Worm (Caenorhabditis elegans) whole organism, mixed stage, embryonic: ENCODE data around the gene R03H10.5.
A peak's percentile ranks its signal among the peaks of the same experiment; 100 is the strongest.

ENCODE experiments used
- blmp-1 ChIP-seq: fragments of 150-350 bp; optimal IDR thresholded peaks from 2 replicates; lab custom pipeline; 2014; ENCODE audit warnings: missing biosample characterization, missing genetic modification characterization
- ces-1 ChIP-seq: fragments of 150-350 bp; optimal IDR thresholded peaks from 2 replicates; lab custom pipeline; 2014; ENCODE audit warnings: missing biosample characterization, missing genetic modification reagents, missing genetic modification characterization
- elt-1 ChIP-seq: sonication (generic microtip); optimal IDR thresholded peaks from 2 replicates; lab custom pipeline; 2017; ENCODE audit warnings: missing genetic modification characterization, mild to moderate bottlenecking, missing compliant biosample characterization, antibody characterized with exemption, moderate library complexity, borderline replicate concordance; ENCODE audit not compliant: insufficient read depth
- flh-1 ChIP-seq: fragments of 200-800 bp; sonication (Bioruptor generic); optimal IDR thresholded peaks from 2 replicates; lab custom pipeline; 2018; ENCODE audit warnings: mild to moderate bottlenecking, missing genetic modification characterization, moderate library complexity, missing compliant biosample characterization
- lsy-2 ChIP-seq: fragments of 150-350 bp; optimal IDR thresholded peaks from 2 replicates; lab custom pipeline; 2014; ENCODE audit warnings: missing biosample characterization, missing genetic modification characterization
- mep-1 ChIP-seq: fragments of 150-350 bp; optimal IDR thresholded peaks from 2 replicates; lab custom pipeline; 2017; ENCODE audit warnings: missing biosample characterization, missing genetic modification reagents, missing genetic modification characterization, inconsistent platforms
- nhr-237 ChIP-seq: fragments of 150-350 bp; optimal IDR thresholded peaks from 2 replicates; lab custom pipeline; 2014; ENCODE audit warnings: missing biosample characterization, missing genetic modification characterization
- nhr-28 ChIP-seq: fragments of 150-350 bp; optimal IDR thresholded peaks from 2 replicates; lab custom pipeline; 2014; ENCODE audit warnings: missing biosample characterization, missing genetic modification characterization
- sptf-1 ChIP-seq: sonication (generic microtip); optimal IDR thresholded peaks from 2 replicates; lab custom pipeline; 2017; ENCODE audit warnings: mild to moderate bottlenecking, missing genetic modification characterization, moderate library complexity, missing compliant biosample characterization

- TF ChIP-seq lsy-2 = no peak
- TF ChIP-seq elt-1 (tag; lab: Kevin White, UChicago) = no peak
- TF ChIP-seq blmp-1 = no peak
- TF ChIP-seq nhr-237 (tag; lab: Kevin White, UChicago) = no peak
- no peak for TF ChIP-seq flh-1 (GFP tag; lab: Kevin White, UChicago)
- TF ChIP-seq nhr-28 (tag; lab: Kevin White, UChicago) = no peak
- no peak for TF ChIP-seq mep-1
- TF ChIP-seq ces-1 (GFP tag; lab: Kevin White, UChicago) = peak; percentile 80
- peak; percentile 1 for TF ChIP-seq sptf-1 (tag; lab: Kevin White, UChicago)
Measured at ce11 chrII:4133332-4133731, 37.1 kb downstream of the R03H10.5 start.
